ENCODE assay signal across 3 fruit fly cellular contexts in the genomic region with DNA sequence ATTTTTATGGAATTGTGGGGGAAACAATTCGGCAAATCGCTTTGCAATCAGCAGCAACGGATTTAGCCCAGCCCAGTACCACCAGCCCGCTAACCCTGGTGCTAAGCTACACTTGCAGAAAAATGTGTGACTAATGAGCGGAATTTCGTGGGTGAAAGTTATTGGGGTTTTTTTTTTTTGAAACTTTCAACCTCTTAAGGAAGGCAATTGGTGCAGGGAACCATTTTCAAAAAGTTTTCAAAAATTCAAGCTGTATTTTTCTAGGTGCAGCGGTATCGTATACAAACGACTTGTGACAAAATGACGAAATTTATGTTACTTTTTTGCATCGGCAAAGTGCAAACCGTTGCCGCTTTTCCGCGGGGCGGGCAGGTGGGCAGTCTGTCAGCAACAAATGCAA.
TF ChIP-seq lines count a peak whose summit lies in the region.

No protein-coding gene starts in this region.

- TF ChIP-seq CTCF in whole organism, embryonic (GFP tag; optimal IDR thresholded peaks at IDR 0.05; lab: Kevin White, UChicago): no peak

TF ChIP-seq in whole organism, embryonic, 481 proteins besides CTCF, POLR2A, EP300 and RAD21:
- no peak for TF ChIP-seq pan (optimal IDR thresholded peaks at IDR 0.05; lab: Kevin White, UChicago)
- TF ChIP-seq pan (GFP tag; optimal IDR thresholded peaks at IDR 0.05 in 1 of 2, IDR thresholded peaks at IDR 0.05 in 1 of 2): peak in 1 of 2 experiments; percentile 9
- no peak for TF ChIP-seq tap (tag; optimal IDR thresholded peaks at IDR 0.05; lab: Kevin White, UChicago)
- no peak for TF ChIP-seq CG12299 (tag; optimal IDR thresholded peaks at IDR 0.05; lab: Kevin White, UChicago)
- no peak for TF ChIP-seq usp (GFP tag; optimal IDR thresholded peaks at IDR 0.05; lab: Kevin White, UChicago)
- no peak for TF ChIP-seq CG11560 (tag; IDR thresholded peaks at IDR 0.05; lab: Robert Waterston, UW)
- no peak for TF ChIP-seq corto (GFP tag; optimal IDR thresholded peaks at IDR 0.05; lab: Kevin White, UChicago)
- no peak for TF ChIP-seq Gsc (GFP tag; IDR thresholded peaks at IDR 0.05; lab: Robert Waterston, UW)
- peak; percentile 63 for TF ChIP-seq Drgx (GFP tag; IDR thresholded peaks at IDR 0.05; lab: Robert Waterston, UW)

TF ChIP-seq in whole organism, prepupa, 60 proteins besides CTCF, POLR2A, EP300 and RAD21:
- TF ChIP-seq Hr4 (GFP tag; optimal IDR thresholded peaks at IDR 0.05; lab: Kevin White, UChicago) (peak; percentile 70), CG34406 (GFP tag; optimal IDR thresholded peaks at IDR 0.05; lab: Kevin White, UChicago) (no peak), CG8319 (GFP tag; optimal IDR thresholded peaks at IDR 0.05; lab: Kevin White, UChicago) (no peak), acj6 (GFP tag; optimal IDR thresholded peaks at IDR 0.05; lab: Kevin White, UChicago) (peak; percentile 9), eg (GFP tag; IDR thresholded peaks at IDR 0.05; lab: Robert Waterston, UW) (peak; percentile 83), CG15336 (GFP tag; IDR thresholded peaks at IDR 0.05; lab: Robert Waterston, UW) (peak; percentile 68), CG11294 (GFP tag; IDR thresholded peaks at IDR 0.05; lab: Robert Waterston, UW) (peak; percentile 51; the same call in 1 of the 2 replicates), fd85E (GFP tag; optimal IDR thresholded peaks at IDR 0.05; lab: Kevin White, UChicago) (no peak), CG10669 (GFP tag; optimal IDR thresholded peaks at IDR 0.05; lab: Kevin White, UChicago) (no peak), Gug (GFP tag; IDR thresholded peaks at IDR 0.05; lab: Robert Waterston, UW) (peak; percentile 14; the same call in 1 of the 2 replicates), Eip78C (GFP tag; lab: Kevin White, UChicago) (peak; percentile 67), Hr38 (GFP tag; optimal IDR thresholded peaks at IDR 0.05; lab: Kevin White, UChicago) (no peak), Sox102F (GFP tag; optimal IDR thresholded peaks at IDR 0.05; lab: Kevin White, UChicago) (no peak), pdm3 (GFP tag; optimal IDR thresholded peaks at IDR 0.05; lab: Kevin White, UChicago) (peak; percentile 15), Hr39 (GFP tag; optimal IDR thresholded peaks at IDR 0.05; lab: Kevin White, UChicago) (peak; percentile 2), achi (GFP tag; optimal IDR thresholded peaks at IDR 0.05; lab: Kevin White, UChicago) (no peak), CG6276 (GFP tag; optimal IDR thresholded peaks at IDR 0.05; lab: Kevin White, UChicago) (peak; percentile 30), CG6163 (GFP tag; IDR thresholded peaks at IDR 0.05; lab: Robert Waterston, UW) (peak; percentile 64; the same call in 2 of the 3 replicates), CG8119 (GFP tag; IDR thresholded peaks at IDR 0.05; lab: Robert Waterston, UW) (peak; percentile 73), svp (GFP tag; lab: Kevin White, UChicago) (no peak), Lpt (GFP tag; optimal IDR thresholded peaks at IDR 0.05; lab: Kevin White, UChicago) (peak; percentile 6), CG32006 (GFP tag; optimal IDR thresholded peaks at IDR 0.05; lab: Kevin White, UChicago) (peak; percentile 59), CG4318 (GFP tag; optimal IDR thresholded peaks at IDR 0.05; lab: Kevin White, UChicago) (peak; percentile 11), net (GFP tag; optimal IDR thresholded peaks at IDR 0.05; lab: Kevin White, UChicago) (peak; percentile 3), OdsH (GFP tag; optimal IDR thresholded peaks at IDR 0.05; lab: Kevin White, UChicago) (peak; percentile 24)

TF ChIP-seq in whole organism, pupa, 21 proteins besides CTCF, POLR2A, EP300 and RAD21:
- no peak for TF ChIP-seq gl (tag; optimal IDR thresholded peaks at IDR 0.05; lab: Kevin White, UChicago)
- TF ChIP-seq Pif1B (GFP tag; optimal IDR thresholded peaks at IDR 0.05; lab: Kevin White, UChicago): no peak
- peak; percentile 72 for TF ChIP-seq CG32121 (GFP tag; IDR thresholded peaks at IDR 0.05; lab: Robert Waterston, UW)
- no peak for TF ChIP-seq Snoo (tag; optimal IDR thresholded peaks at IDR 0.05; lab: Kevin White, UChicago)
- peak; percentile 37; the same call in 1 of the 2 replicates for TF ChIP-seq CG10348 (GFP tag; IDR thresholded peaks at IDR 0.05; lab: Robert Waterston, UW)
- TF ChIP-seq CG8159 (tag; optimal IDR thresholded peaks at IDR 0.05; lab: Kevin White, UChicago): no peak
- TF ChIP-seq Pif1A (GFP tag; optimal IDR thresholded peaks at IDR 0.05; lab: Kevin White, UChicago): no peak
- TF ChIP-seq CG8301 (tag; optimal IDR thresholded peaks at IDR 0.05; lab: Kevin White, UChicago): no peak
- TF ChIP-seq rn (GFP tag; IDR thresholded peaks at IDR 0.05; lab: Robert Waterston, UW): 0 out of 2 replicates have a peak, but pooled peaks have one; percentile 19
- no peak for TF ChIP-seq CG14655 (GFP tag; optimal IDR thresholded peaks at IDR 0.05; lab: Kevin White, UChicago)
- TF ChIP-seq Ets98B (GFP tag; IDR thresholded peaks at IDR 0.05; lab: Robert Waterston, UW): peak; percentile 35; the same call in 1 of the 2 replicates
- peak; percentile 24; the same call in 1 of the 2 replicates for TF ChIP-seq CG12605 (GFP tag; IDR thresholded peaks at IDR 0.05; lab: Robert Waterston, UW)
- TF ChIP-seq CG4496 (GFP tag; IDR thresholded peaks at IDR 0.05; lab: Robert Waterston, UW): peak; percentile 72; the same call in 2 of the 3 replicates
- TF ChIP-seq CG17806 (tag; optimal IDR thresholded peaks at IDR 0.05; lab: Kevin White, UChicago): no peak
- no peak for TF ChIP-seq CG34367 (tag; optimal IDR thresholded peaks at IDR 0.05; lab: Kevin White, UChicago)
- peak; percentile 77 for TF ChIP-seq fd96Ca (GFP tag; IDR thresholded peaks at IDR 0.05; lab: Robert Waterston, UW)
- TF ChIP-seq CG13204 (GFP tag; optimal IDR thresholded peaks at IDR 0.05; lab: Kevin White, UChicago): no peak
- no peak for TF ChIP-seq D1 (tag; optimal IDR thresholded peaks at IDR 0.05; lab: Kevin White, UChicago)
- TF ChIP-seq CG9948 (tag; optimal IDR thresholded peaks at IDR 0.05; lab: Kevin White, UChicago): no peak
- no peak for TF ChIP-seq EcR (GFP tag; optimal IDR thresholded peaks at IDR 0.05; lab: Kevin White, UChicago)
- no peak for TF ChIP-seq CG15710 (tag; optimal IDR thresholded peaks at IDR 0.05; lab: Kevin White, UChicago)
